Worm (Caenorhabditis elegans) whole organism, L1 larva: ENCODE results near the gene T26E4.4.
A peak's percentile ranks its signal among the peaks of the same experiment; 100 is the strongest.

ENCODE experiments used
- C16A3.4 ChIP-seq: fragments of 150-350 bp; optimal IDR thresholded peaks from 2 replicates; lab custom pipeline; 2014; ENCODE audit warnings: missing biosample characterization, missing genetic modification characterization
- C34B4.2 ChIP-seq: sonication (generic microtip); optimal IDR thresholded peaks from 2 replicates; lab custom pipeline; 2017; ENCODE audit warnings: mild to moderate bottlenecking, missing genetic modification characterization, missing compliant biosample characterization
- F16B12.6 ChIP-seq: fragments of 150-350 bp; optimal IDR thresholded peaks from 2 replicates; lab custom pipeline; 2014; ENCODE audit warnings: missing biosample characterization, missing genetic modification characterization
- aha-1 ChIP-seq: fragments of 150-350 bp; optimal IDR thresholded peaks from 2 replicates; lab custom pipeline; 2014; ENCODE audit warnings: missing biosample characterization, missing genetic modification characterization
- aly-2 ChIP-seq: fragments of 150-350 bp; optimal IDR thresholded peaks from 2 replicates; lab custom pipeline; 2014; ENCODE audit warnings: missing biosample characterization, missing genetic modification characterization
- ama-1 ChIP-seq: fragments of 150-350 bp; optimal IDR thresholded peaks from 2 replicates; lab custom pipeline; 2014
- ceh-8 ChIP-seq: fragments of 200-800 bp; sonication (Bioruptor generic); optimal IDR thresholded peaks from 2 replicates; lab custom pipeline; 2018; ENCODE audit warnings: mild to moderate bottlenecking, missing genetic modification characterization, moderate library complexity, missing compliant biosample characterization
- ceh-82 ChIP-seq, 3 experiments: fragments of 150-350 bp in 1 of 3; sonication (generic microtip) in 2 of 3; optimal IDR thresholded peaks; 2 replicates each; lab custom pipeline; 2014 to 2017; ENCODE audit warnings: missing biosample characterization in 3 of 3, missing genetic modification characterization in 3 of 3
- ceh-90 ChIP-seq: sonication (generic microtip); optimal IDR thresholded peaks from 2 replicates; lab custom pipeline; 2016; ENCODE audit warnings: missing genetic modification characterization, missing compliant biosample characterization
- ces-1 ChIP-seq: fragments of 150-350 bp; optimal IDR thresholded peaks from 2 replicates; lab custom pipeline; 2014; ENCODE audit warnings: missing biosample characterization, missing genetic modification reagents, missing genetic modification characterization
- dpl-1 ChIP-seq, 3 experiments: fragments of 150-350 bp in 2 of 3; sonication (generic microtip) in 1 of 3; optimal IDR thresholded peaks; 2 replicates each; lab custom pipeline; 2014 to 2017; ENCODE audit warnings: missing biosample characterization in 3 of 3, missing genetic modification characterization in 3 of 3, missing genetic modification reagents in 3 of 3
- dsc-1 ChIP-seq: sonication (generic microtip); optimal IDR thresholded peaks from 2 replicates; lab custom pipeline; 2016; ENCODE audit warnings: mild to moderate bottlenecking, missing genetic modification characterization, missing compliant biosample characterization
- efl-1 ChIP-seq, 4 experiments: fragments of 150-350 bp; optimal IDR thresholded peaks in 3 of 4; peaks in 1 of 4; 1 replicate in 1 of 4; 2 replicates in 3 of 4; lab custom pipeline; 2014; ENCODE audit warnings: missing biosample characterization in 2 of 4, missing genetic modification characterization in 2 of 4, missing genetic modification reagents in 2 of 4
- efl-3 ChIP-seq: fragments of 200-800 bp; sonication (Bioruptor generic); optimal IDR thresholded peaks from 2 replicates; lab custom pipeline; 2018; ENCODE audit warnings: mild to moderate bottlenecking, missing genetic modification characterization, missing compliant biosample characterization
- egl-13 ChIP-seq: sonication (generic microtip); optimal IDR thresholded peaks from 2 replicates; lab custom pipeline; 2016; ENCODE audit warnings: missing genotype, missing genetic modification reagents, missing genetic modification characterization, missing compliant biosample characterization
- egl-27 ChIP-seq, 2 experiments: fragments of 150-350 bp in 1 of 2; sonication (generic microtip); optimal IDR thresholded peaks; 3 replicates each; lab custom pipeline; 2017 to 2018; ENCODE audit warnings: missing biosample characterization in 2 of 2, missing genetic modification characterization in 2 of 2, missing genetic modification reagents in 2 of 2
- elt-2 ChIP-seq: sonication (generic microtip); optimal IDR thresholded peaks from 2 replicates; lab custom pipeline; 2016; ENCODE audit warnings: missing genetic modification characterization, mild to moderate bottlenecking, inconsistent platforms, missing compliant biosample characterization, missing genetic modification reagents
- fkh-8 ChIP-seq: sonication (generic microtip); optimal IDR thresholded peaks from 2 replicates; lab custom pipeline; 2016; ENCODE audit warnings: mild to moderate bottlenecking, missing genetic modification characterization, missing compliant biosample characterization
- fos-1 ChIP-seq: fragments of 150-350 bp; optimal IDR thresholded peaks from 2 replicates; lab custom pipeline; 2014; ENCODE audit warnings: missing biosample characterization, missing genetic modification characterization
- hpl-2 ChIP-seq: fragments of 150-350 bp; optimal IDR thresholded peaks from 2 replicates; lab custom pipeline; 2014; ENCODE audit warnings: missing biosample characterization, missing genetic modification reagents, missing genetic modification characterization
- irx-1 ChIP-seq: sonication (generic microtip); optimal IDR thresholded peaks from 2 replicates; lab custom pipeline; 2016; ENCODE audit warnings: missing genetic modification characterization, missing compliant biosample characterization
- isw-1 ChIP-seq: fragments of 200-800 bp; sonication (Bioruptor generic); IDR thresholded peaks from 2 replicates; pipeline ENCODE4 v1.3.6; 2022; ENCODE audit warnings: missing genetic modification characterization, missing compliant biosample characterization
- jun-1 ChIP-seq: fragments of 150-350 bp; optimal IDR thresholded peaks from 2 replicates; lab custom pipeline; 2014; ENCODE audit warnings: missing biosample characterization, missing genetic modification reagents, missing genetic modification characterization
- lin-14 ChIP-seq: fragments of 200-800 bp; sonication (Bioruptor generic); optimal IDR thresholded peaks from 2 replicates; lab custom pipeline; 2018; ENCODE audit warnings: mild to moderate bottlenecking, missing genetic modification characterization, moderate library complexity, missing compliant biosample characterization
- lsy-2 ChIP-seq, 2 experiments: fragments of 150-350 bp; optimal IDR thresholded peaks; 2 replicates each; lab custom pipeline; 2014; ENCODE audit warnings: missing biosample characterization in 2 of 2, missing genetic modification characterization in 2 of 2
- mab-9 ChIP-seq: fragments of 200-800 bp; sonication (Bioruptor generic); IDR thresholded peaks from 2 replicates; pipeline ENCODE4 v1.3.6; 2022; ENCODE audit warnings: missing genetic modification reagents, missing genetic modification characterization, missing compliant biosample characterization
- mef-2 ChIP-seq: fragments of 150-350 bp; optimal IDR thresholded peaks from 2 replicates; lab custom pipeline; 2014; ENCODE audit warnings: missing biosample characterization, missing genetic modification characterization
- nhr-12 ChIP-seq: sonication (generic microtip); optimal IDR thresholded peaks from 2 replicates; lab custom pipeline; 2017; ENCODE audit warnings: missing biosample characterization, missing genetic modification characterization
- nhr-20 ChIP-seq: sonication (generic microtip); optimal IDR thresholded peaks from 2 replicates; lab custom pipeline; 2016; ENCODE audit warnings: mild to moderate bottlenecking, missing genetic modification characterization, missing compliant biosample characterization
- nhr-237 ChIP-seq: fragments of 150-350 bp; optimal IDR thresholded peaks from 2 replicates; lab custom pipeline; 2014; ENCODE audit warnings: missing biosample characterization, missing genetic modification characterization
- nhr-28 ChIP-seq: fragments of 150-350 bp; optimal IDR thresholded peaks from 2 replicates; lab custom pipeline; 2014; ENCODE audit warnings: missing biosample characterization, missing genetic modification characterization
- nhr-47 ChIP-seq: sonication (generic microtip); optimal IDR thresholded peaks from 2 replicates; lab custom pipeline; 2016; ENCODE audit warnings: mild to moderate bottlenecking, missing genetic modification characterization, moderate library complexity, missing compliant biosample characterization
- nhr-76 ChIP-seq: sonication (generic microtip); optimal IDR thresholded peaks from 2 replicates; lab custom pipeline; 2017; ENCODE audit warnings: missing biosample characterization, missing genetic modification characterization
- nhr-77 ChIP-seq: fragments of 150-350 bp; optimal IDR thresholded peaks from 2 replicates; lab custom pipeline; 2014; ENCODE audit warnings: missing biosample characterization, missing genetic modification characterization
- nhr-84 ChIP-seq: sonication (generic microtip); optimal IDR thresholded peaks from 2 replicates; lab custom pipeline; 2017; ENCODE audit warnings: missing biosample characterization, missing genetic modification characterization
- nhr-90 ChIP-seq: sonication (generic microtip); optimal IDR thresholded peaks from 2 replicates; lab custom pipeline; 2016; ENCODE audit warnings: mild to moderate bottlenecking, missing genetic modification characterization, missing compliant biosample characterization; ENCODE audit not compliant: poor library complexity
- rnt-1 ChIP-seq: sonication (generic microtip); optimal IDR thresholded peaks from 2 replicates; lab custom pipeline; 2016; ENCODE audit warnings: mild to moderate bottlenecking, missing genetic modification characterization, moderate library complexity, missing compliant biosample characterization
- skn-1 ChIP-seq: fragments of 150-350 bp; optimal IDR thresholded peaks from 2 replicates; lab custom pipeline; 2014; ENCODE audit warnings: missing biosample characterization, missing genetic modification characterization
- sox-4 ChIP-seq: sonication (generic microtip); optimal IDR thresholded peaks from 2 replicates; lab custom pipeline; 2016; ENCODE audit warnings: missing genetic modification characterization, missing compliant biosample characterization
- sptf-1 ChIP-seq: fragments of 150-350 bp; optimal IDR thresholded peaks from 2 replicates; lab custom pipeline; 2014; ENCODE audit warnings: missing biosample characterization, missing genetic modification characterization
- sup-37 ChIP-seq: fragments of 200-800 bp; sonication (Bioruptor generic); optimal IDR thresholded peaks from 2 replicates; lab custom pipeline; 2018; ENCODE audit warnings: mild to moderate bottlenecking, missing genetic modification characterization, missing compliant biosample characterization
- unc-30 ChIP-seq: sonication (generic microtip); optimal IDR thresholded peaks from 2 replicates; lab custom pipeline; 2017; ENCODE audit warnings: missing biosample characterization, missing genetic modification characterization
- unc-62 ChIP-seq: fragments of 150-350 bp; optimal IDR thresholded peaks from 2 replicates; lab custom pipeline; 2014; ENCODE audit warnings: missing biosample characterization, missing genetic modification reagents, missing genetic modification characterization
- unc-86 ChIP-seq: sonication (generic microtip); optimal IDR thresholded peaks from 2 replicates; lab custom pipeline; 2016; ENCODE audit warnings: missing genetic modification characterization, missing compliant biosample characterization

Gene T26E4.4

ce11 chrV:15826110-15826509, 33.8 kb upstream of the T26E4.4 start, which contains the start of gene srbc-51:
Gene srbc-51 (plus strand): TSS chrV:15826410.
- TF ChIP-seq mab-9 (GFP tag; lab: Robert Waterston, UW) = no peak

- TF ChIP-seq C34B4.2 (tag; lab: Kevin White, UChicago) (no peak), F16B12.6 (tag; lab: Kevin White, UChicago) (no peak), efl-3 (GFP tag; lab: Kevin White, UChicago) (no peak), nhr-12 (tag; lab: Kevin White, UChicago) (no peak), aha-1 (tag; lab: Kevin White, UChicago) (no peak), unc-86 (no peak), mef-2 (tag; lab: Kevin White, UChicago) (no peak), dpl-1 (GFP tag; optimal IDR thresholded peaks at IDR 0.05; lab: Kevin White, UChicago) (no peak), nhr-20 (tag; lab: Kevin White, UChicago) (no peak), C16A3.4 (no peak), egl-13 (tag; lab: Kevin White, UChicago) (no peak), egl-27 (tag; optimal IDR thresholded peaks at IDR 0.05; lab: Kevin White, UChicago) (no peak), nhr-28 (tag; lab: Kevin White, UChicago) (no peak), nhr-77 (tag; lab: Kevin White, UChicago) (no peak), hpl-2 (GFP tag; lab: Kevin White, UChicago) (no peak), rnt-1 (tag; lab: Kevin White, UChicago) (no peak), nhr-76 (tag; lab: Kevin White, UChicago) (no peak)
Measured at ce11 chrV:15824866-15825265, 32.6 kb upstream of the T26E4.4 start, which contains the start of gene srbc-50. Gene srbc-50 (minus strand): TSS chrV:15824966.

ce11 chrV:15821398-15821797, 29.1 kb upstream of the T26E4.4 start, which contains the start of gene srbc-49:
Gene srbc-49 (plus strand): TSS chrV:15821698.
- no peak for TF ChIP-seq efl-1 (optimal IDR thresholded peaks at IDR 0.05; lab: Kevin White, UChicago)
- peak in 1 of 2 experiments; percentile 42 for TF ChIP-seq efl-1 (GFP tag; optimal IDR thresholded peaks at IDR 0.05 in 1 of 2; lab: Kevin White, UChicago)
- no peak for TF ChIP-seq nhr-12 (tag; lab: Kevin White, UChicago)
- no peak for TF ChIP-seq nhr-90 (tag; lab: Kevin White, UChicago)
- no peak for TF ChIP-seq isw-1

ce11 chrV:15819983-15820382, 27.7 kb upstream of the T26E4.4 start, which contains the start of gene srbc-48:
Gene srbc-48 (plus strand): TSS chrV:15820283.
- TF ChIP-seq lin-14 (GFP tag; lab: Kevin White, UChicago) (no peak), ama-1 (lab: Kevin White, UChicago) (no peak), ceh-8 (no peak), elt-2 (tag; lab: Kevin White, UChicago) (no peak), sup-37 (GFP tag; lab: Kevin White, UChicago) (no peak), irx-1 (tag; lab: Kevin White, UChicago) (no peak), dsc-1 (no peak), aha-1 (tag; lab: Kevin White, UChicago) (no peak), unc-30 (tag; lab: Kevin White, UChicago) (no peak), unc-62 (GFP tag; lab: Kevin White, UChicago) (no peak), lsy-2 (tag; optimal IDR thresholded peaks at IDR 0.05; lab: Kevin White, UChicago) (no peak), dpl-1 (GFP tag; optimal IDR thresholded peaks at IDR 0.05; lab: Kevin White, UChicago) (no peak), ceh-90 (tag; lab: Kevin White, UChicago) (no peak)

ce11 chrV:15817746-15818145, 25.4 kb upstream of the T26E4.4 start, which contains the start of gene abf-3:
Gene abf-3 (minus strand): TSS chrV:15817846.
- no peak for TF ChIP-seq nhr-90 (tag; lab: Kevin White, UChicago)
- no peak for TF ChIP-seq dsc-1
- no peak for TF ChIP-seq skn-1 (tag; lab: Kevin White, UChicago)
- no peak for TF ChIP-seq sptf-1 (tag; lab: Kevin White, UChicago)
- no peak for TF ChIP-seq fkh-8
- no peak for TF ChIP-seq ces-1 (GFP tag; lab: Kevin White, UChicago)
- TF ChIP-seq C34B4.2 (tag; lab: Kevin White, UChicago) = no peak
- TF ChIP-seq nhr-84 (tag; lab: Kevin White, UChicago) = no peak
- TF ChIP-seq sox-4 (tag; lab: Kevin White, UChicago) = no peak
- TF ChIP-seq ceh-82 (tag; optimal IDR thresholded peaks at IDR 0.05; lab: Kevin White, UChicago) = no peak
- TF ChIP-seq hpl-2 (GFP tag; lab: Kevin White, UChicago) = no peak
- no peak for TF ChIP-seq jun-1 (tag; lab: Kevin White, UChicago)
- no peak for TF ChIP-seq nhr-47 (tag; lab: Kevin White, UChicago)
- TF ChIP-seq nhr-237 (tag; lab: Kevin White, UChicago) = no peak
- TF ChIP-seq fos-1 = no peak
- TF ChIP-seq aly-2 (tag; lab: Kevin White, UChicago) = no peak
